Worm (Caenorhabditis elegans) whole organism, L3 larva: ENCODE measurements around the gene T25B2.4.

ENCODE experiments used
- R02D3.7 ChIP-seq: fragments of 150-350 bp; optimal IDR thresholded peaks from 2 replicates; lab custom pipeline; 2014; ENCODE audit warnings: missing biosample characterization, missing genetic modification characterization
- ama-1 ChIP-seq: fragments of 150-350 bp; optimal IDR thresholded peaks from 2 replicates; lab custom pipeline; 2018
- egl-27 ChIP-seq: sonication (generic microtip); optimal IDR thresholded peaks from 4 replicates; lab custom pipeline; 2017; ENCODE audit warnings: missing biosample characterization, missing genetic modification reagents, missing genetic modification characterization
- egl-5 ChIP-seq: fragments of 150-350 bp; optimal IDR thresholded peaks from 2 replicates; lab custom pipeline; 2017; ENCODE audit warnings: missing biosample characterization, missing genetic modification reagents, missing genetic modification characterization, inconsistent platforms
- fkh-10 ChIP-seq: sonication (generic microtip); optimal IDR thresholded peaks from 2 replicates; lab custom pipeline; 2017; ENCODE audit warnings: missing biosample characterization, missing genetic modification reagents, missing genetic modification characterization
- fos-1 ChIP-seq: fragments of 150-350 bp; optimal IDR thresholded peaks from 2 replicates; lab custom pipeline; 2014; ENCODE audit warnings: missing biosample characterization, missing genetic modification characterization
- lin-15B ChIP-seq: fragments of 150-350 bp; optimal IDR thresholded peaks from 2 replicates; lab custom pipeline; 2014; ENCODE audit warnings: missing biosample characterization, missing genetic modification characterization
- mdl-1 ChIP-seq: fragments of 150-350 bp; optimal IDR thresholded peaks from 2 replicates; lab custom pipeline; 2014; ENCODE audit warnings: missing biosample characterization, missing genetic modification characterization
- nhr-25 ChIP-seq: sonication (generic microtip); optimal IDR thresholded peaks from 2 replicates; lab custom pipeline; 2017; ENCODE audit warnings: missing biosample characterization, missing genetic modification characterization
- snpc-4 ChIP-seq: fragments of 150-350 bp; optimal IDR thresholded peaks from 2 replicates; lab custom pipeline; 2014; ENCODE audit warnings: missing biosample characterization, missing genetic modification characterization
- zag-1 ChIP-seq: fragments of 150-350 bp; optimal IDR thresholded peaks from 2 replicates; lab custom pipeline; 2014; ENCODE audit warnings: missing biosample characterization, missing genetic modification characterization
- ztf-11 ChIP-seq: fragments of 150-350 bp; optimal IDR thresholded peaks from 2 replicates; lab custom pipeline; 2014; ENCODE audit warnings: missing biosample characterization, missing genetic modification characterization

DNA sequence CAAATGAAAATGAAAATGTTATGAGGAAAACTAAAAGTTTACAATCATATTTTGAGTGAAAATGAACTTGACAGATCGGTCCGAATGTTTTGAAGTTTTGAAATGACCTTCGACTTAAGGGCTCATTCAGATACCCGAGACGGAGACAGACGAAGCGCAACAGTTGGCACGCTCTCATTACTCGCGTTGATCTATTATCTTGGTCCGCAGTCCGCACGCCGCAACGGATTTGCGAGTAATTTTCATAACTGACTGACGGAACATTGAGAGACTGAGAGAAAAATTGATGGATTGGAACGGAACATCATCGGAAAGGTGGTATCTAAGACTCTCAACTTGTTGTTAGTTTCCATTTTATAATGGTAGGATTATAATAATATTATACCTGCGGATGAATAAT is 32.1 kb upstream of the T25B2.4 start:
- no peak for TF ChIP-seq fos-1
- TF ChIP-seq ztf-11 (tag; lab: Kevin White, UChicago): no peak
- no peak for TF ChIP-seq egl-27 (tag; lab: Kevin White, UChicago)
- no peak for TF ChIP-seq snpc-4
- TF ChIP-seq zag-1: no peak
- no peak for TF ChIP-seq nhr-25 (tag; lab: Kevin White, UChicago)
- TF ChIP-seq R02D3.7 (tag; lab: Kevin White, UChicago): no peak
- no peak for TF ChIP-seq egl-5 (tag; lab: Kevin White, UChicago)
- no peak for TF ChIP-seq lin-15B (tag; lab: Kevin White, UChicago)
- TF ChIP-seq mdl-1 (tag; lab: Kevin White, UChicago): no peak
- no peak for TF ChIP-seq fkh-10 (GFP tag; lab: Kevin White, UChicago)
- no peak for TF ChIP-seq ama-1 (lab: Kevin White, UChicago)
